Worm (Caenorhabditis elegans): ENCODE results near the gene nhr-209.

The nhr-209 gene

ce11 chrV:12098123-12098522, at the start of gene nhr-209:
Gene nhr-209, plus strand, starts transcription at chrV:12098149.
- TF ChIP-seq ceh-32 (tag; optimal IDR thresholded peaks at IDR 0.05; ENCODE audit: poor library complexity) (no peak), zfp-3 (GFP tag; conservative IDR thresholded peaks at IDR 0.05) (no peak), nhr-28 (tag; optimal IDR thresholded peaks at IDR 0.05) (peak; percentile 82)

DNA sequence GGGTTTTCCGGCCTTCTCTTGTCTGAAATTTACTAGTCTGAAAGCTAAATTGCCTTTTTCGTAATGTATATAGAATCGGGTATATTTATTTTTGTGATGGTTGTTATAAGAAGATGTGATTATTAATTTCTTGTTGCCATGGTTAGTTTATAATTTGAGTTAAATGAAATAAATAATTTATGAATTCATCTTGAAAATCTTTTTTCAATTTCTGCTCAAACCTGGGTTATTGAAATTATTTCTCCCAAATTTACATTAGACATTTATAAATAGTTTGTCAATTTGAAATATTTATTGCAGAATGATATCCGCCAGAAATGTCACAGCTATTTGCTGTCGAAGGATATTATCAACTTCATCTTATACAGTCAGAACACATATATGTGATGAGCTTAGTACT, 49.5 kb upstream of the nhr-209 start, which contains the start of gene dars-2:
Gene dars-2, plus strand, starts transcription at position 301 of the 400 bp plus-strand sequence.
- TF ChIP-seq sdz-12 (GFP tag; optimal IDR thresholded peaks at IDR 0.05), result no peak
- no peak for TF ChIP-seq snpc-1.2 (GFP tag; IDR thresholded peaks at IDR 0.05)
- TF ChIP-seq unc-62 (GFP tag; optimal IDR thresholded peaks at IDR 0.05 in 1 of 2), result peak in 1 of 2 experiments; percentile 37
- TF ChIP-seq unc-62 (tag; optimal IDR thresholded peaks at IDR 0.05), result no peak

DNA sequence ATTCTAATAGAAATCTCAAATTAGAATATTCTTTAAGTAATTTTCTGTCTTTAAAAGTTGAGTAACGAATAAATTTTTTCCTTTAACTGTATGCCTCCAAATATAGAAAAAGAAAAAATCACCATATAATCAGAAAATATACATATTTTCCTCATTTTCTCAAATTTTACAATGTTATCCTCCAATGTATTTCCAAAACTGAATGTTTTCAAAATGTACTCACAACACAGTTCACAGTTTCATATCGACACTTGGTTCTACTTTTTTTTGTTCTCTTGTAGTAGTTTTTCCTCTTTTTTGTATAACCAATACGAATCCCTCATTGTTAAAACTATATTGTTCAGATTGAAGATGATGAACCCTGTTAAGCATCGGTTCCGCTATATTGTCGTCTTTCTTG, 44.4 kb upstream of the nhr-209 start, which contains the start of gene F10C2.7:
Gene F10C2.7, plus strand, starts transcription at position 301 of the 400 bp plus-strand sequence.
- TF ChIP-seq ztf-7 (tag; optimal IDR thresholded peaks at IDR 0.05), result no peak
- no peak for TF ChIP-seq dmd-6 (GFP tag; IDR thresholded peaks at IDR 0.05)
- no peak for TF ChIP-seq F26F4.8 (GFP tag; conservative IDR thresholded peaks at IDR 0.05)
- TF ChIP-seq lsy-2 (tag; optimal IDR thresholded peaks at IDR 0.05), result no peak
- TF ChIP-seq ceh-62 (tag; optimal IDR thresholded peaks at IDR 0.05), result no peak
- no peak for TF ChIP-seq ZK546.5 (tag; optimal IDR thresholded peaks at IDR 0.05)
- TF ChIP-seq ceh-32 (tag; optimal IDR thresholded peaks at IDR 0.05; ENCODE audit: poor library complexity), result no peak
- no peak for TF ChIP-seq aha-1 (tag)
- no peak for TF ChIP-seq ztf-11 (tag; optimal IDR thresholded peaks at IDR 0.05)
- TF ChIP-seq zip-11 (GFP tag; IDR thresholded peaks at IDR 0.05), result no peak
- no peak for TF ChIP-seq pha-4 (GFP tag; IDR thresholded peaks at IDR 0.05)
- TF ChIP-seq pha-4 (tag; optimal IDR thresholded peaks at IDR 0.05), result no peak

DNA sequence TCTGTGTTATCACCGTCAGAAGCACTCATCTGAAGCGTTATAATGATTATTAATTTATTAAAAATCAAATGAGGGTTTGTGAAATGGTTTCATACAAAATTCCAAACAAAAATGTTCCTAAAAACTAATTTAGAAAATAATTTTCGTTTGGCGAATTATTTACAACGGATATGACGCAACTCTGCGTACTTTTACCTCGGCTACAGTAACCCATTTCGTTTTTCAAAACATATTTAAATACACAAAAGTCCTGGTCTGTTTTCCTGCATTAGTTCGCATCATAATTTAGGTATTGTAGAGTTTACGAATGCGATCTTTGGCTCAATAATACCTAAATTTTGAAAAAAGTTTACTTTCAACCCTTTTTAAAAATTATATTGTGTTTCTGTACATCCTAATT, 38.2 kb upstream of the nhr-209 start, which contains the start of gene R07B7.2:
Gene R07B7.2, minus strand, starts transcription at position 35 of the 400 bp plus-strand sequence.
- TF ChIP-seq egl-43 (GFP tag; IDR thresholded peaks at IDR 0.05) (no peak), php-3 (GFP tag; IDR thresholded peaks at IDR 0.05) (no peak), ceh-32 (tag; optimal IDR thresholded peaks at IDR 0.05; ENCODE audit: poor library complexity) (no peak), ZK337.2 (GFP tag; IDR thresholded peaks at IDR 0.05) (no peak), spr-3 (GFP tag; optimal IDR thresholded peaks at IDR 0.05) (no peak), nhr-28 (tag; optimal IDR thresholded peaks at IDR 0.05) (no peak), unc-130 (GFP tag; optimal IDR thresholded peaks at IDR 0.05) (no peak), tag-97 (GFP tag; IDR thresholded peaks at IDR 0.05) (no peak), daf-19 (GFP tag; conservative IDR thresholded peaks at IDR 0.05) (no peak), arid-1 (GFP tag; conservative IDR thresholded peaks at IDR 0.05) (no peak), ceh-44 (GFP tag; IDR thresholded peaks at IDR 0.05) (no peak)

DNA sequence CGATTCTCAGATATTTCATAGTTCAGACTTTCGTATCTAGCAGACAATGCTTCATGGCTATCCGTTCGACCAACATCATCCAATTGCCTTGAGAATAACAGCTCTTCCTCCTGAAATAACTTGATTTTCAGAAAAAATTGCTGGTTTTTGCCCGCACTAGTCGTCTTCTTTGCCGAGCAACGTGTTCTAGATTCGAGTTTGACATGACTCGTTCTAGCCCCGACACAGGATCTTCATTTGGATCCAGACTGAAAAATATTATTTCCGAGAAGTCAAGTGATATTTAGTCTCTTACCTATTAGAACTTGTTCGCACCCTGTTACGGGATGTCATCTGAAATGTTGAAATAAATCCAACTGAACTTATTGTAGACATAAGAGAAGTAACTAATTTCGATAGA, 34.9 kb upstream of the nhr-209 start, which contains the start of gene clh-6:
Gene clh-6, minus strand, starts transcription at position 333 of the 400 bp plus-strand sequence.
- TF ChIP-seq daf-12 (tag; optimal IDR thresholded peaks at IDR 0.05) (no peak), egl-43 (GFP tag; IDR thresholded peaks at IDR 0.05) (0 out of 2 replicates have a peak, but pooled peaks have one; percentile 34), mes-2 (tag; optimal IDR thresholded peaks at IDR 0.05; ENCODE audit: poor library complexity, severe bottlenecking) (peak; percentile 2), T26A8.4 (GFP tag; IDR thresholded peaks at IDR 0.05) (0 out of 2 replicates have a peak, but pooled peaks have one; percentile 36), ZK337.2 (GFP tag; IDR thresholded peaks at IDR 0.05) (no peak), nhr-77 (tag; optimal IDR thresholded peaks at IDR 0.05) (no peak), madf-9 (GFP tag; conservative IDR thresholded peaks at IDR 0.05) (no peak), D1046.2 (GFP tag; IDR thresholded peaks at IDR 0.05) (0 out of 2 replicates have a peak, but pooled peaks have one; percentile 66), ceh-82 (tag; optimal IDR thresholded peaks at IDR 0.05) (no peak), skn-1 (tag; optimal IDR thresholded peaks at IDR 0.05) (no peak), dve-1 (tag; optimal IDR thresholded peaks at IDR 0.05; ENCODE audit: insufficient read depth) (peak; percentile 24), fkh-10 (GFP tag; optimal IDR thresholded peaks at IDR 0.05) (no peak), nhr-25 (tag; optimal IDR thresholded peaks at IDR 0.05; ENCODE audit: borderline replicate concordance, insufficient read depth) (no peak), set-16 (GFP tag; IDR thresholded peaks at IDR 0.05) (no peak), lsy-2 (tag; optimal IDR thresholded peaks at IDR 0.05) (peak in 1 of 2 experiments; percentile 50), madf-5 (GFP tag; IDR thresholded peaks at IDR 0.05) (no peak), ceh-44 (GFP tag; IDR thresholded peaks at IDR 0.05) (no peak), duxl-1 (tag; optimal IDR thresholded peaks at IDR 0.05; ENCODE audit: poor library complexity) (no peak), spr-3 (GFP tag; optimal IDR thresholded peaks at IDR 0.05) (no peak), F44E2.7 (GFP tag; IDR thresholded peaks at IDR 0.05) (no peak), ces-1 (GFP tag; optimal IDR thresholded peaks at IDR 0.05) (no peak), zfp-3 (GFP tag; conservative IDR thresholded peaks at IDR 0.05) (0 out of 2 replicates have a peak, but pooled peaks have one; percentile 43), ama-1 (optimal IDR thresholded peaks at IDR 0.05) (peak; percentile 71)

All from whole organism, L4 larva.